Fruit fly (Drosophila melanogaster) whole organism, pupa: Measurements from ENCODE around the gene snRNP-U1-70K.

Experiments
- CG10348 ChIP-seq: fragments of 200-800 bp; sonication (Bioruptor generic); IDR thresholded peaks from 2 replicates; pipeline ENCODE4 v1.3.6; 2022; ENCODE audit warnings: missing biosample characterization, missing genetic modification characterization
- CG12605 ChIP-seq: fragments of 200-800 bp; sonication (Bioruptor generic); IDR thresholded peaks from 2 replicates; pipeline ENCODE4 v1.3.6; 2022; ENCODE audit warnings: missing biosample characterization, missing genetic modification characterization
- CG13204 ChIP-seq: fragments of 200-800 bp; sonication (Bioruptor generic); optimal IDR thresholded peaks from 2 replicates; lab custom pipeline; 2018; ENCODE audit warnings: missing biosample characterization, mild to moderate bottlenecking, missing genetic modification characterization, moderate library complexity
- CG14655 ChIP-seq: fragments of 200-800 bp; sonication (Bioruptor generic); optimal IDR thresholded peaks from 3 replicates; lab custom pipeline; 2017; ENCODE audit warnings: mild to moderate bottlenecking, missing biosample characterization, missing genetic modification reagents, missing genetic modification characterization
- CG15710 ChIP-seq: fragments of 200-800 bp; sonication (Bioruptor generic); optimal IDR thresholded peaks from 2 replicates; lab custom pipeline; 2018; ENCODE audit warnings: missing biosample characterization, mild to moderate bottlenecking, missing genetic modification characterization, moderate library complexity
- CG17806 ChIP-seq: fragments of 200-800 bp; sonication (Bioruptor generic); optimal IDR thresholded peaks from 2 replicates; lab custom pipeline; 2018; ENCODE audit warnings: missing biosample characterization, mild to moderate bottlenecking, missing genetic modification characterization, moderate library complexity
- CG32121 ChIP-seq: fragments of 200-800 bp; sonication (Bioruptor generic); IDR thresholded peaks from 2 replicates; pipeline ENCODE4 v1.3.6; 2022; ENCODE audit warnings: missing biosample characterization, missing genetic modification characterization
- CG34367 ChIP-seq: fragments of 200-800 bp; sonication (Bioruptor generic); optimal IDR thresholded peaks from 2 replicates; lab custom pipeline; 2018; ENCODE audit warnings: missing biosample characterization, mild to moderate bottlenecking, missing genetic modification characterization
- CG4496 ChIP-seq: fragments of 200-800 bp; sonication (Bioruptor generic); IDR thresholded peaks from 3 replicates; pipeline ENCODE4 v1.3.6; 2022; ENCODE audit warnings: missing biosample characterization, missing genetic modification characterization
- CG8159 ChIP-seq: fragments of 200-800 bp; sonication (Bioruptor generic); optimal IDR thresholded peaks from 3 replicates; lab custom pipeline; 2018; ENCODE audit warnings: missing biosample characterization, mild to moderate bottlenecking, missing genetic modification characterization, moderate library complexity
- CG8301 ChIP-seq: fragments of 200-800 bp; sonication (Bioruptor generic); optimal IDR thresholded peaks from 2 replicates; lab custom pipeline; 2018; ENCODE audit warnings: missing biosample characterization, mild to moderate bottlenecking, missing genetic modification characterization
- CG9948 ChIP-seq: fragments of 200-800 bp; sonication (Bioruptor generic); optimal IDR thresholded peaks from 2 replicates; lab custom pipeline; 2018; ENCODE audit warnings: missing biosample characterization, mild to moderate bottlenecking, missing genetic modification characterization, moderate library complexity
- D1 ChIP-seq: fragments of 200-800 bp; sonication (Bioruptor generic); optimal IDR thresholded peaks from 2 replicates; lab custom pipeline; 2018; ENCODE audit warnings: missing biosample characterization, mild to moderate bottlenecking, missing genetic modification characterization, moderate library complexity
- EcR ChIP-seq: fragments of 200-800 bp; sonication (Bioruptor generic); optimal IDR thresholded peaks from 3 replicates; lab custom pipeline; 2019; ENCODE audit warnings: missing biosample characterization, missing genetic modification characterization, mild to moderate bottlenecking, moderate library complexity, missing genetic modification reagents
- Ets98B ChIP-seq: fragments of 200-800 bp; sonication (Bioruptor generic); IDR thresholded peaks from 2 replicates; pipeline ENCODE4 v1.3.6; 2022; ENCODE audit warnings: missing biosample characterization, missing genetic modification characterization
- Pif1A ChIP-seq: fragments of 200-800 bp; sonication (Bioruptor generic); optimal IDR thresholded peaks from 3 replicates; lab custom pipeline; 2016; ENCODE audit warnings: missing biosample characterization, missing genetic modification characterization
- Pif1B ChIP-seq: fragments of 200-800 bp; sonication (Bioruptor generic); optimal IDR thresholded peaks from 3 replicates; lab custom pipeline; 2016; ENCODE audit warnings: missing biosample characterization, missing genetic modification characterization
- Snoo ChIP-seq: fragments of 200-800 bp; sonication (Bioruptor generic); optimal IDR thresholded peaks from 3 replicates; lab custom pipeline; 2017; ENCODE audit warnings: missing biosample characterization, mild to moderate bottlenecking, missing genetic modification characterization, inconsistent platforms
- fd96Ca ChIP-seq: fragments of 200-800 bp; sonication (Bioruptor generic); IDR thresholded peaks from 3 replicates; pipeline ENCODE4 v1.3.6; 2022; ENCODE audit warnings: missing biosample characterization, missing genetic modification characterization
- gl ChIP-seq: fragments of 200-800 bp; sonication (Bioruptor generic); optimal IDR thresholded peaks from 2 replicates; lab custom pipeline; 2018; ENCODE audit warnings: missing biosample characterization, mild to moderate bottlenecking, missing genetic modification characterization
- rn ChIP-seq: fragments of 200-800 bp; sonication (Bioruptor generic); IDR thresholded peaks from 2 replicates; pipeline ENCODE4 v1.3.6; 2022; ENCODE audit warnings: missing biosample characterization, missing genetic modification characterization

snRNP-U1-70K gene

DNA sequence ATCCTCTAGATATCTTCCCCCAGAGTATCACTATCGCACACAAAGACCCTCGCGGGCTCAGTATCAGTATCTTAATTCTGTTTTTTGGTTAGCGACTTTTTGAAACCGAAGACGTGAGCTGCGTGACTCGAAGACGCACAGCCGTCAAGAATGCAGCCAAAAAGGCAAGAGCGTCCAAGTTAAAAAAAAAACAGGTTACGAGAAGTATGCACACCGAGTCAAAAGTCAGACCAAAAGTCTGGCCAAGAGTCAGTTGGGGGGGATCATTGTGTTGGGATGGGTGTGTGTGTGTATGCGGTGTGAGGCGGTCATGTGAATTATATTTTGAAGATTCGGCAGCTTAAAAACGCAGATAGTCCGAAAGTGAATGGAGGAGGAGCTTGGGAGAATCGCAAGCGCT is 34.0 kb upstream of the snRNP-U1-70K start:
- peak; percentile 20 for TF ChIP-seq EcR
- no peak for TF ChIP-seq CG13204

DNA sequence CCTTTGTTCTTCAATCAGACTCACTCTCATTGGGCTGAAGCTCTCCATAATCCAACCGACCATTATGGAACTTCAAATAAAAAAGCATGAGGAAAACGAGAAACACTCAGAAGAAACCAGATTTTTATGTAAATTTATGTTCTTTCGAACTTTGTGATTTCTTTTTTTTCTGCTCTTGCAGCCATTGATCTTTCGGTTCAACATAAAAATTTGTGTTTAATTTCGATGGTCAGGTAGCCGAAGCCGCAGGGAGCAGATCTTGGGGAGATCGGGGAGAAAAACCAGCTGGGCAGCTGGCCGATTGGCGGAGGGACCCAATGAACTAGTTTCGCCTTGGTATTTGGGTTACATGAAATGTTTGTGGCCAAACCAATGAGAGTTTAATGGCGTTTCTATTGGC is 32.8 kb upstream of the snRNP-U1-70K start:
- TF ChIP-seq EcR (peak; percentile 50), Pif1B (GFP tag; lab: Kevin White, UChicago) (no peak), Snoo (tag; lab: Kevin White, UChicago) (no peak)

DNA sequence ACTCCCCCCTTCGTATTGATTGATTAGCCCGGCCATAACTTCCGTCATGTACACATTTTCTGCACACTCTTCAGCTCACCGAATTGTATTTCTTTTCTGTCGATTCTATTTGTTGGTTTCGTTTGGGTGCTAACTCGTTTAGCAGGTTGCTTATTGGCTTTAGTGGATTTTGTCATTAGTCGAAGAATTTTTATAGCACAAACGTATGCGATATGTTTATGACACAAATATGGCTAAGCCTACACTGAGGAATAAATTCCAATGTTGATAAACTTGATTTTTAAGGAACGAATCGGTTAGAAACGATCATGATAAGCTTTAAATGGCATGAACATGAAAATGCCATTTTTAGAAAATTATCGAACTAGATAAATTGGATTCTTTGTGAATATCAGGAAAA is 27.2 kb upstream of the snRNP-U1-70K start:
- TF ChIP-seq CG17806 (tag; lab: Kevin White, UChicago) (no peak), rn (no peak), CG4496 (GFP tag; lab: Robert Waterston, UW) (no peak), gl (tag; lab: Kevin White, UChicago) (no peak), CG13204 (no peak), CG8159 (tag; lab: Kevin White, UChicago) (no peak), CG32121 (GFP tag; lab: Robert Waterston, UW) (no peak), CG12605 (GFP tag; lab: Robert Waterston, UW) (no peak), CG15710 (tag; lab: Kevin White, UChicago) (no peak), CG9948 (tag; lab: Kevin White, UChicago) (no peak), CG14655 (GFP tag; lab: Kevin White, UChicago) (no peak), CG34367 (tag; lab: Kevin White, UChicago) (no peak), D1 (tag; lab: Kevin White, UChicago) (no peak), CG8301 (no peak), CG10348 (GFP tag; lab: Robert Waterston, UW) (no peak), fd96Ca (GFP tag; lab: Robert Waterston, UW) (no peak)

DNA sequence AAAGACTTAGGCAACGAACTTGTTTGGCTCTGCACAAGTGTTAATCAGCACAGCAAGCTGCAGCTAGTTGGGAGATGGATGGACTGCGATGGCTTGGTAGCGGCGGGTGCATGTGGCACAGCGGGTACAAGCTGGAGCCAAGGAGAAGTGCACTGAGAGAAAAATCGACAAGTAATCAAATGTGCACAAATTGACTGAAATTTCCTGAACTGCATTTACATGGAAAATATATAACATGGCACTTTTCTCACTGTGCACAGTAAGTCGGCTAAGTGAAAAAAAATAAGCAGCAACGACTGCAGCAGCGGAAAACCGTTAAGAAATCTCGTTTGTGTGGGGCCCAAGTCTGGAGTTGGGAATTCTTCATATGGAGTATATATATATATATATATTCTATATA is 19.5 kb upstream of the snRNP-U1-70K start:
- peak; percentile 77 for TF ChIP-seq CG12605 (GFP tag; lab: Robert Waterston, UW)
- TF ChIP-seq CG8301: peak; percentile 75
- peak; percentile 56 for TF ChIP-seq CG17806 (tag; lab: Kevin White, UChicago)
- peak; percentile 23 for TF ChIP-seq gl (tag; lab: Kevin White, UChicago)
- TF ChIP-seq CG14655 (GFP tag; lab: Kevin White, UChicago): peak; percentile 76
- peak; percentile 67 for TF ChIP-seq CG8159 (tag; lab: Kevin White, UChicago)
- TF ChIP-seq Snoo (tag; lab: Kevin White, UChicago): peak; percentile 33
- TF ChIP-seq Pif1A (GFP tag; lab: Kevin White, UChicago): peak; percentile 58
- peak; percentile 87 for TF ChIP-seq fd96Ca (GFP tag; lab: Robert Waterston, UW)
- peak; percentile 41 for TF ChIP-seq EcR
- 0 out of 2 replicates have a peak, but pooled peaks have one; percentile 47 for TF ChIP-seq rn
- TF ChIP-seq CG10348 (GFP tag; lab: Robert Waterston, UW): 0 out of 2 replicates have a peak, but pooled peaks have one; percentile 35
- no peak for TF ChIP-seq D1 (tag; lab: Kevin White, UChicago)
- TF ChIP-seq CG9948 (tag; lab: Kevin White, UChicago): peak; percentile 38
- no peak for TF ChIP-seq CG13204
- peak; percentile 83 for TF ChIP-seq CG32121 (GFP tag; lab: Robert Waterston, UW)
- peak; percentile 88 for TF ChIP-seq Ets98B (GFP tag; lab: Robert Waterston, UW)
- TF ChIP-seq Pif1B (GFP tag; lab: Kevin White, UChicago): peak; percentile 49
- TF ChIP-seq CG34367 (tag; lab: Kevin White, UChicago): peak; percentile 65
- TF ChIP-seq CG15710 (tag; lab: Kevin White, UChicago): peak; percentile 61
- TF ChIP-seq CG4496 (GFP tag; lab: Robert Waterston, UW): peak; percentile 87

DNA sequence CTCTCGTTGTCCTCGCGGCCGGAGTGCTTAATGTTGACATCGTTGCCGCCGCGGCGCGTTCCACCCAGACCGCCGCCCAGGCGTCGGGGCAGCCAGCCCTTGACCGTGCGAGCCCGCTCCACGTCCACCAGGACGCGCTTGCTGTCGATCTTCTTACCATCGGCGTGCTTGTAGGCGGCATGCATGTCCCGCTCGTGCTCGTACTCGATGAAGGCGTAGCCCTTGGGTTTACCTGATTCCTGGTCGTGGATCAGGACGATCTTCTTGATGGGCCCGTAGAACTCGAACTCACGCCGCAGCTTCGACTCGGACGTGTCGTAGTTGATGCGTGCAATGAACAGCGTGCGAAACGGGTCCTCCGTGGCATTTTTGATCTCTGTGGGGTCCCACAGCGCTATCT is 724 bp downstream of the snRNP-U1-70K start:
- TF ChIP-seq CG12605 (GFP tag; lab: Robert Waterston, UW): no peak
- no peak for TF ChIP-seq fd96Ca (GFP tag; lab: Robert Waterston, UW)
- no peak for TF ChIP-seq Ets98B (GFP tag; lab: Robert Waterston, UW)
- TF ChIP-seq Pif1A (GFP tag; lab: Kevin White, UChicago): no peak
- no peak for TF ChIP-seq CG13204
- TF ChIP-seq CG15710 (tag; lab: Kevin White, UChicago): no peak
- TF ChIP-seq CG14655 (GFP tag; lab: Kevin White, UChicago): no peak
- no peak for TF ChIP-seq Snoo (tag; lab: Kevin White, UChicago)

DNA sequence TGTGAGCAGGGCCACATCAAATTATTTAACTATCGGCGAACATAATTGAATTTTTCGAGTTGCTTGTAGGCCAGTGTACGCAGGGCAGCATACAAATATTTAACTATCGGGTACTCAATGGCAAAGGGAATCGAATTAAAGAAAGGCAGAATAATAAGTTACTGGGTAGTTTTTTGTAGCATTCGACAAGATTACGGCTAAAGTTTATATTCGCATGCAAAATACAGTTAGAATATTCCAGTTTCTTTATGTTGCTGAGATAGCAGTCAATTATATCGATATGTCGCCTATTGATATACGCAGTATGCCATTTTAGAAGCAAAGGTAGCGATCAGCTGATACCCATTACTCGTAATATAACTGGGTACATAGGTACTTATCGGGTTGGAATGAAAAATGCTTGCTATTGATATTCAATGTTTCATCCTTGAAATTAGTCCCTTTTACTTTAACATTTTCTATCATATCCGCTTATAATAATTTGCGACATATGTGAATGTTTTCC is 3.5 kb downstream of the snRNP-U1-70K start:
- TF ChIP-seq CG8159 (tag; lab: Kevin White, UChicago) (peak; percentile 32), D1 (tag; lab: Kevin White, UChicago) (no peak), Snoo (tag; lab: Kevin White, UChicago) (peak; percentile 22), CG4496 (GFP tag; lab: Robert Waterston, UW) (peak; percentile 36; the same call in 1 of the 3 replicates), CG17806 (tag; lab: Kevin White, UChicago) (peak; percentile 42), CG12605 (GFP tag; lab: Robert Waterston, UW) (peak; percentile 32; the same call in 1 of the 2 replicates), EcR (no peak), gl (tag; lab: Kevin White, UChicago) (no peak), Ets98B (GFP tag; lab: Robert Waterston, UW) (peak; percentile 48), rn (0 out of 2 replicates have a peak, but pooled peaks have one; percentile 11)
